In the genomic region with DNA sequence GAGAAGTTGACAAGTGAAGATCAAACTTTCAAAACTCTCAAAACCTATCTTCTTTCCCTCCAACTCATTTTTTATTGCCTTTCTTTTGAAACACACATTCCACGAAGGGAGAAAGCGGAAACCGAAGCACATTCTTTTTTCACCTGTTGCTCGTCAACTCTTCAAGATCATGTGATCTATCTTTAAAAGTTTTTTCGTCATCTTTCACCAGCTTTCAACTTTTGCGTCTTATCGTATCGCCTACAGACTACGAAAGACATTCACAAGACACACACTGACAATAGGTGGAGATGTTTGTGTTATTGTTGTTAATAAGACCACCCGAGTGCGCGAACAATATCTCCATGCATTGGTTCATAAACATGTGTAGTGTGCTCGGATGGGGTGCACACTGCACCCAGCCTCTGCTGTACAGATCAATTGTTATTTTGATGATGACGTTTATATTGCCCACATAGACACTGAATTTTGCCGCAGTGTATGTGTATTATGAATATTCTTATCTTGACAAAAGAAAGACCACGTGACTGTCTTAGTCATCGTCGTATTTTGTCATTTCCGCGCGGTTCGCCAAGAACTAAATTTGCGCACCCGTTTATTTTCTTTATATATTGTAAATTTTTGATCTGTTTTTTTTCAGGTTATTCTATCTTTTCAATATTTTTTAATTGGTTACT, we compare ENCODE assay signal across 6 worm cellular contexts.
TF ChIP-seq lines count a peak whose summit lies in the region.

No protein-coding gene starts in this region.

TF ChIP-seq in whole organism, L1 larva, 84 proteins besides CTCF, POLR2A, EP300 and RAD21 (continues in another document):
- peak; percentile 44 to 49 for TF ChIP-seq lsy-2 (tag; optimal IDR thresholded peaks at IDR 0.05; lab: Kevin White, UChicago)
- no peak for TF ChIP-seq elt-3 (tag; optimal IDR thresholded peaks at IDR 0.05; lab: Kevin White, UChicago)
- peak; percentile 28 for TF ChIP-seq nhr-47 (tag; optimal IDR thresholded peaks at IDR 0.05; lab: Kevin White, UChicago)
- peak; percentile 61 for TF ChIP-seq ztf-4 (tag; optimal IDR thresholded peaks at IDR 0.05; lab: Kevin White, UChicago)
- peak; percentile 36 for TF ChIP-seq xbp-1 (tag; optimal IDR thresholded peaks at IDR 0.05; lab: Kevin White, UChicago)
- peak; percentile 44 for TF ChIP-seq lin-39 (tag; optimal IDR thresholded peaks at IDR 0.05; lab: Kevin White, UChicago)
- peak; percentile 93 for TF ChIP-seq nhr-71 (tag; optimal IDR thresholded peaks at IDR 0.05; lab: Kevin White, UChicago)
- TF ChIP-seq nhr-11 (tag; optimal IDR thresholded peaks at IDR 0.05; lab: Kevin White, UChicago), result peak; percentile 46
- TF ChIP-seq dsc-1 (tag; optimal IDR thresholded peaks at IDR 0.05; lab: Kevin White, UChicago), result peak; percentile 12
- peak in 1 of 2 experiments; percentile 2 for TF ChIP-seq efl-1 (optimal IDR thresholded peaks at IDR 0.05; lab: Kevin White, UChicago)
- no peak for TF ChIP-seq efl-1 (GFP tag; optimal IDR thresholded peaks at IDR 0.05 in 1 of 2; lab: Kevin White, UChicago)
- TF ChIP-seq ceh-82 (tag; optimal IDR thresholded peaks at IDR 0.05; lab: Kevin White, UChicago), result peak in 1 of 3 experiments; percentile 22
- peak; percentile 15 for TF ChIP-seq nhr-77 (tag; optimal IDR thresholded peaks at IDR 0.05; lab: Kevin White, UChicago)

TF ChIP-seq in whole organism, L2 larva, 48 proteins besides CTCF, POLR2A, EP300 and RAD21 (continues in another document):
- peak; percentile 15 for TF ChIP-seq nhr-6 (tag; optimal IDR thresholded peaks at IDR 0.05; lab: Kevin White, UChicago)
- TF ChIP-seq F13H6.1 (tag; optimal IDR thresholded peaks at IDR 0.05; lab: Kevin White, UChicago), result peak; percentile 78
- no peak for TF ChIP-seq gmeb-1 (tag; optimal IDR thresholded peaks at IDR 0.05; lab: Kevin White, UChicago)
- no peak for TF ChIP-seq nhr-25 (tag; optimal IDR thresholded peaks at IDR 0.05; lab: Kevin White, UChicago)
- TF ChIP-seq ceh-82 (tag; optimal IDR thresholded peaks at IDR 0.05; lab: Kevin White, UChicago), result no peak
- no peak for TF ChIP-seq fos-1 (tag; optimal IDR thresholded peaks at IDR 0.05; lab: Kevin White, UChicago)
- TF ChIP-seq C34F6.9 (tag; optimal IDR thresholded peaks at IDR 0.05; lab: Kevin White, UChicago), result no peak
- TF ChIP-seq nhr-129 (tag; optimal IDR thresholded peaks at IDR 0.05; lab: Kevin White, UChicago), result peak; percentile 79
- TF ChIP-seq nhr-21 (tag; optimal IDR thresholded peaks at IDR 0.05; lab: Kevin White, UChicago), result no peak
- peak in 1 of 2 experiments; percentile 39 for TF ChIP-seq lsy-2 (tag; optimal IDR thresholded peaks at IDR 0.05; lab: Kevin White, UChicago)
- TF ChIP-seq mdl-1 (tag; optimal IDR thresholded peaks at IDR 0.05; lab: Kevin White, UChicago), result peak in 1 of 2 experiments; percentile 53
- TF ChIP-seq R02D3.7 (tag; optimal IDR thresholded peaks at IDR 0.05; lab: Kevin White, UChicago), result no peak
- TF ChIP-seq Y55F3AM.14 (GFP tag; optimal IDR thresholded peaks at IDR 0.05; lab: Kevin White, UChicago), result no peak
- TF ChIP-seq crh-2 (tag; optimal IDR thresholded peaks at IDR 0.05; lab: Kevin White, UChicago), result peak; percentile 39

TF ChIP-seq in whole organism, L3 larva, 47 proteins besides CTCF, POLR2A, EP300 and RAD21:
- TF ChIP-seq elt-2 (tag; optimal IDR thresholded peaks at IDR 0.05; lab: Kevin White, UChicago) (peak; percentile 62), snpc-4 (tag; optimal IDR thresholded peaks at IDR 0.05; lab: Kevin White, UChicago) (no peak), nfya-1 (tag; optimal IDR thresholded peaks at IDR 0.05; lab: Kevin White, UChicago; ENCODE audit: insufficient read depth) (peak; percentile 3)

TF ChIP-seq in whole organism, L4 larva, 104 proteins besides CTCF, POLR2A, EP300 and RAD21 (continues in another document):
- TF ChIP-seq nhr-77 (tag; optimal IDR thresholded peaks at IDR 0.05; lab: Kevin White, UChicago) (peak; percentile 9), fos-1 (tag; optimal IDR thresholded peaks at IDR 0.05; lab: Kevin White, UChicago) (peak; percentile 14), pqm-1 (tag; optimal IDR thresholded peaks at IDR 0.05; lab: Kevin White, UChicago) (peak; percentile 67), jun-1 (tag; optimal IDR thresholded peaks at IDR 0.05; lab: Kevin White, UChicago) (peak; percentile 35), aha-1 (tag; lab: Kevin White, UChicago) (peak; percentile 78), lin-1 (GFP tag; IDR thresholded peaks at IDR 0.05; lab: Robert Waterston, UW) (peak; percentile 36; the same call in 1 of the 2 replicates), ceh-82 (tag; optimal IDR thresholded peaks at IDR 0.05; lab: Kevin White, UChicago) (no peak), hlh-30 (tag; optimal IDR thresholded peaks at IDR 0.05; lab: Kevin White, UChicago; ENCODE audit: insufficient read depth) (peak; percentile 68), mdl-1 (tag; optimal IDR thresholded peaks at IDR 0.05; lab: Kevin White, UChicago) (peak in 1 of 2 experiments; percentile 70), tag-97 (GFP tag; IDR thresholded peaks at IDR 0.05; lab: Robert Waterston, UW) (no peak), ztf-7 (tag; optimal IDR thresholded peaks at IDR 0.05; lab: Kevin White, UChicago) (peak; percentile 19), lsy-2 (tag; optimal IDR thresholded peaks at IDR 0.05; lab: Kevin White, UChicago) (peak in 1 of 2 experiments; percentile 33), nhr-11 (tag; optimal IDR thresholded peaks at IDR 0.05; lab: Kevin White, UChicago) (peak; percentile 65), nhr-48 (tag; optimal IDR thresholded peaks at IDR 0.05; lab: Kevin White, UChicago) (peak; percentile 76), hlh-11 (tag; optimal IDR thresholded peaks at IDR 0.05; lab: Kevin White, UChicago) (peak; percentile 77), daf-16 (GFP tag; optimal IDR thresholded peaks at IDR 0.05; lab: Kevin White, UChicago) (no peak), daf-16 (tag; optimal IDR thresholded peaks at IDR 0.05; lab: Kevin White, UChicago) (peak; percentile 16), T20F7.1 (GFP tag; optimal IDR thresholded peaks at IDR 0.05; lab: Kevin White, UChicago) (no peak)

TF ChIP-seq in whole organism, late embryonic, 69 proteins besides CTCF, POLR2A, EP300 and RAD21:
- TF ChIP-seq elt-2 (tag; optimal IDR thresholded peaks at IDR 0.05; lab: Kevin White, UChicago), result peak; percentile 29
- TF ChIP-seq pat-9 (tag; optimal IDR thresholded peaks at IDR 0.05; lab: Kevin White, UChicago), result no peak
TF ChIP-seq in whole organism, late embryonic: peak in this region for 1.

TF ChIP-seq in whole organism, young adult, 124 proteins besides CTCF, POLR2A, EP300 and RAD21:
- no peak for TF ChIP-seq dox-1 (GFP tag; IDR thresholded peaks at IDR 0.05; lab: Robert Waterston, UW)
- TF ChIP-seq ekl-4 (GFP tag; IDR thresholded peaks at IDR 0.05; lab: Robert Waterston, UW), result no peak
- TF ChIP-seq C06A6.2 (GFP tag; conservative IDR thresholded peaks at IDR 0.05; lab: Robert Waterston, UW), result 0 out of 2 replicates have a peak, but pooled peaks have one; percentile 47
- no peak for TF ChIP-seq egrh-3 (GFP tag; IDR thresholded peaks at IDR 0.05; lab: Robert Waterston, UW)
- TF ChIP-seq C17E4.6 (GFP tag; IDR thresholded peaks at IDR 0.05; lab: Robert Waterston, UW), result no peak
- no peak for TF ChIP-seq lsy-27 (tag; optimal IDR thresholded peaks at IDR 0.05; lab: Kevin White, UChicago; ENCODE audit: borderline replicate concordance, insufficient read depth)
- no peak for TF ChIP-seq nhr-179 (tag; optimal IDR thresholded peaks at IDR 0.05; lab: Kevin White, UChicago)
- TF ChIP-seq die-1 (tag; optimal IDR thresholded peaks at IDR 0.05; lab: Kevin White, UChicago), result no peak
- TF ChIP-seq tbp1 (GFP tag; optimal IDR thresholded peaks at IDR 0.05; lab: Kevin White, UChicago), result peak; percentile 1
- TF ChIP-seq nhr-80 (tag; optimal IDR thresholded peaks at IDR 0.05; lab: Kevin White, UChicago), result peak; percentile 72
- peak in 1 of 3 experiments; percentile 25 for TF ChIP-seq lin-35 (GFP tag; optimal IDR thresholded peaks at IDR 0.05; lab: Kevin White, UChicago)
- TF ChIP-seq lin-40 (tag; optimal IDR thresholded peaks at IDR 0.05; lab: Kevin White, UChicago), result no peak
- TF ChIP-seq F10E7.11 (tag; optimal IDR thresholded peaks at IDR 0.05; lab: Kevin White, UChicago), result no peak
- no peak for TF ChIP-seq xnd-1 (tag; optimal IDR thresholded peaks at IDR 0.05; lab: Kevin White, UChicago)
- no peak for TF ChIP-seq ztf-6 (GFP tag; IDR thresholded peaks at IDR 0.05; lab: Robert Waterston, UW)
- TF ChIP-seq lir-1 (GFP tag; conservative IDR thresholded peaks at IDR 0.05; lab: Robert Waterston, UW), result no peak
- TF ChIP-seq K11D2.4 (GFP tag; IDR thresholded peaks at IDR 0.05; lab: Robert Waterston, UW), result no peak
- no peak for TF ChIP-seq cebp-1 (GFP tag; IDR thresholded peaks at IDR 0.05; lab: Robert Waterston, UW)
- peak; percentile 49 for TF ChIP-seq cebp-1 (tag; optimal IDR thresholded peaks at IDR 0.05; lab: Kevin White, UChicago)
- no peak for TF ChIP-seq T07F8.4 (tag; optimal IDR thresholded peaks at IDR 0.05; lab: Kevin White, UChicago)
- no peak for TF ChIP-seq ccch-3 (GFP tag; optimal IDR thresholded peaks at IDR 0.05; lab: Kevin White, UChicago)
- TF ChIP-seq repo-1 (tag; optimal IDR thresholded peaks at IDR 0.05; lab: Kevin White, UChicago), result no peak
- TF ChIP-seq attf-5 (GFP tag; optimal IDR thresholded peaks at IDR 0.05; lab: Kevin White, UChicago), result peak; percentile 4
- TF ChIP-seq madf-10 (tag; optimal IDR thresholded peaks at IDR 0.05; lab: Kevin White, UChicago), result no peak
